Fruit fly (Drosophila melanogaster): ENCODE measurements around the gene CG11893.

- TF ChIP-seq CG8478 (optimal IDR thresholded peaks at IDR 0.05) (no peak), CTCF (optimal IDR thresholded peaks at IDR 0.05) (peak; percentile 69 to 78)
Observed at dm6 chr3R:25312583-25312982, 22.9 kb downstream of the CG11893 start.
